Fruit fly (Drosophila melanogaster) whole organism, prepupa: ENCODE measurements around the gene RSG7.
A peak's percentile ranks its signal among the peaks of the same experiment; 100 is the strongest.

Experiments
- CG7368 ChIP-seq: fragments of 200-800 bp; sonication (Bioruptor generic); optimal IDR thresholded peaks from 3 replicates; lab custom pipeline; 2016; ENCODE audit warnings: missing biosample characterization, missing genetic modification characterization
- Eip93F ChIP-seq: fragments of 200-800 bp; sonication (Bioruptor generic); optimal IDR thresholded peaks from 2 replicates; lab custom pipeline; 2016; ENCODE audit warnings: missing biosample characterization, mild to moderate bottlenecking, missing genetic modification characterization
- Smox ChIP-seq: fragments of 200-800 bp; sonication (Bioruptor generic); optimal IDR thresholded peaks from 3 replicates; lab custom pipeline; 2016; ENCODE audit warnings: missing biosample characterization, missing genetic modification characterization
- Sox14 ChIP-seq: fragments of 200-800 bp; sonication (Bioruptor generic); optimal IDR thresholded peaks from 3 replicates; lab custom pipeline; 2016; ENCODE audit warnings: missing biosample characterization, missing genetic modification characterization
- dac ChIP-seq: fragments of 200-800 bp; sonication (Bioruptor generic); optimal IDR thresholded peaks from 2 replicates; lab custom pipeline; 2017; ENCODE audit warnings: missing biosample characterization, mild to moderate bottlenecking, missing genetic modification characterization
- eg ChIP-seq: fragments of 200-800 bp; sonication (Bioruptor generic); IDR thresholded peaks from 3 replicates; pipeline ENCODE4 v1.3.6; 2022; ENCODE audit warnings: missing biosample characterization, missing genetic modification characterization

- TF ChIP-seq eg (no peak), Eip93F (peak; percentile 11), Smox (GFP tag; lab: Kevin White, UChicago) (no peak), CG7368 (no peak), dac (no peak), Sox14 (GFP tag; lab: Kevin White, UChicago) (no peak)
Measured at dm6 chrX:16837588-16838178, 6.5 kb downstream of the RSG7 start.
